Fruit fly (Drosophila melanogaster) whole organism: ENCODE results near the gene CG7352.

Experiments used
- CG8478 ChIP-seq: fragments of >200 bp; optimal IDR thresholded peaks from 2 replicates; lab custom pipeline; 2018; ENCODE audit warnings: inconsistent platforms
- Dll ChIP-seq: fragments of >200 bp; optimal IDR thresholded peaks from 2 replicates; lab custom pipeline; 2017
- EcR ChIP-seq, 2 experiments: fragments of >200 bp; optimal IDR thresholded peaks; 2 replicates each; lab custom pipeline; 2017; ENCODE audit warnings: missing biosample characterization in 2 of 2, missing genetic modification characterization in 2 of 2, missing genetic modification reagents in 2 of 2
- pan ChIP-seq: fragments of >200 bp; optimal IDR thresholded peaks from 2 replicates; lab custom pipeline; 2017
- psq ChIP-seq: fragments of >200 bp; optimal IDR thresholded peaks from 2 replicates; lab custom pipeline; 2017
- usp ChIP-seq: fragments of >200 bp; optimal IDR thresholded peaks from 2 replicates; lab custom pipeline; 2017; ENCODE audit warnings: missing biosample characterization, missing genetic modification characterization, mixed read lengths

CG7352 gene

dm6 chr3R:8316344-8317105 lies 30.9 kb upstream of the CG7352 start, which contains the start of gene Coq2:
TSS of gene Coq2 (minus strand) at chr3R:8316543.
- no peak for TF ChIP-seq Dll (lab: Kevin White, UChicago)
- TF ChIP-seq CG8478 (lab: Kevin White, UChicago), result no peak
- TF ChIP-seq pan, result no peak

DNA sequence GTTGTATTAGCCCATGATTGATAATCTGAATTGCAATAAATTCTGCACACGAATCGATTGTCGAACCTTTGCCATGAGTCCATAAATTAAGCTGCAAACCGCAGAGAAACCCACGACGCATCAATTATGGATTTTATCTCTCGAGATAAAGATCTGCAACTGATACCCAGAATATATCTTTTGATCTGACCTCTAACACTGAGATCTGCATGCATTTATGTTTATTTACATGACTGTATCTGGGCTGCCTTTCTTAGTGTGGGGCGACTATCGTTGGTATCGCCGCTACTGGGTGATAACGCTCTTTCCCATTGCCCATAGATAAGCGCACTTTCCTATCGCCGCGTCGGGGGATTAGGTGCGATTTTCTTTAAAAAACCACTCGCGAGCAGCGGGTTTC lies 30.2 kb upstream of the CG7352 start, which contains the start of gene Ctr1B:
Ctr1B (plus strand) TSS at position 398 of the 400 bp plus-strand sequence.
- TF ChIP-seq pan (no peak), psq (lab: Kevin White, UChicago) (no peak), EcR (GFP tag; optimal IDR thresholded peaks at IDR 0.05; lab: Kevin White, UChicago) (no peak), Dll (lab: Kevin White, UChicago) (no peak), usp (GFP tag; lab: Kevin White, UChicago) (no peak), CG8478 (lab: Kevin White, UChicago) (no peak)

DNA sequence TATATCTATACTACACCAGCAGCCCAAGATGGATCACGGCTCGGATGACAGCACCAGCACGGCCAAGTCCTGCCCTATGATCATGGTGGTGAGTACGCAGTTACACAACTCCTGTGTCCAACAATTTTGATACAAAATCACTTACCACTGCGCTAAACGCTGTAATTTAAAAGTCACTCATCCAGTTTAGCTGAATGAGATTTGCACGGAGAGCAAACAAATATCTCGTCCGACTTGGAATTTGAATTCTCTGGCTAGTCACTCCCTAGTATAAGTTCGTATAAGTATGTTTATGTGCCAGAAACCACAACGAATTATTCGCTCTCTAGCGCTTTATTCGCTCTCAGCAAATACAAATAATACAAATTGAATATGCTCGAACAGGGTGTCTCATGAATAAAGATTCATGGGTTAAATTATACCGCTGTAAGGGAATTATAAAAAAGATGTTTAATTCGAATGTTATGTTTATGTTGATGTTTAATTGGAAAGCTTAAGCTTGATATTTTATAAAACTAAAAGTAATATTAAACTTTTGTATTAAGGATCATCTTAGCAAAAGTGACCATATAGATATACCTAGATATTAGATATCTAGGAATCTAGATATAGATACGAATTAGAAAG lies 29.6 kb upstream of the CG7352 start:
- TF ChIP-seq pan (no peak), psq (lab: Kevin White, UChicago) (no peak), EcR (GFP tag; optimal IDR thresholded peaks at IDR 0.05; lab: Kevin White, UChicago) (no peak), Dll (lab: Kevin White, UChicago) (no peak), usp (GFP tag; lab: Kevin White, UChicago) (no peak), CG8478 (lab: Kevin White, UChicago) (no peak)

dm6 chr3R:8321447-8321846 lies 25.9 kb upstream of the CG7352 start, which contains the start of gene Or85a:
TSS of gene Or85a (plus strand) at chr3R:8321747.
- no peak for TF ChIP-seq usp (GFP tag; lab: Kevin White, UChicago)
- TF ChIP-seq EcR (GFP tag; optimal IDR thresholded peaks at IDR 0.05; lab: Kevin White, UChicago), result no peak
- no peak for TF ChIP-seq Dll (lab: Kevin White, UChicago)
- no peak for TF ChIP-seq pan
- no peak for TF ChIP-seq psq (lab: Kevin White, UChicago)
- no peak for TF ChIP-seq CG8478 (lab: Kevin White, UChicago)

DNA sequence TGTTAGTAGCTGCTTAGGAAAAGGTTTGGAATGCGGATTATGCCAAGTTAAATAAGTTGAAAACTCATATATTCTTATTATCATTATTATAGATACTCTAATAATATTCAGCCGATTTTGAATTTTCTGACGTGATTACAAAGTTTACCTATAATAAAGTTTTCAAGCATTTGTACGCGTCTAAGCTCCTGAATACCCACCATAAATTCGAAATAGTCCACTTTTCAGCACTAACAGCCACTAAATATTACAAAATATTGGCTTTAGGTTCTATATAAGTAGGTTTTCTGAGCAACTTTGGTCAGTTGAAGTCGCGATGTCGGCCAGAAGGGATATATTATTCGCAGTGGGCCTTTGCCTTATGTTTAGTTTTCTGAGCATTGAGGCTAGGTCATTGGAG lies 23.4 kb upstream of the CG7352 start, which contains the start of gene CG7443:
CG7443 (plus strand) TSS at position 301 of the 400 bp plus-strand sequence.
- TF ChIP-seq EcR (GFP tag; optimal IDR thresholded peaks at IDR 0.05; lab: Kevin White, UChicago) (no peak), CG8478 (lab: Kevin White, UChicago) (no peak), pan (no peak), usp (GFP tag; lab: Kevin White, UChicago) (no peak), psq (lab: Kevin White, UChicago) (no peak), Dll (lab: Kevin White, UChicago) (no peak)

dm6 chr3R:8326884-8327283 lies 20.5 kb upstream of the CG7352 start:
- no peak for TF ChIP-seq Dll (lab: Kevin White, UChicago)
- no peak for TF ChIP-seq EcR (GFP tag; optimal IDR thresholded peaks at IDR 0.05; lab: Kevin White, UChicago)
- TF ChIP-seq psq (lab: Kevin White, UChicago), result no peak
- TF ChIP-seq CG8478 (lab: Kevin White, UChicago), result no peak

DNA sequence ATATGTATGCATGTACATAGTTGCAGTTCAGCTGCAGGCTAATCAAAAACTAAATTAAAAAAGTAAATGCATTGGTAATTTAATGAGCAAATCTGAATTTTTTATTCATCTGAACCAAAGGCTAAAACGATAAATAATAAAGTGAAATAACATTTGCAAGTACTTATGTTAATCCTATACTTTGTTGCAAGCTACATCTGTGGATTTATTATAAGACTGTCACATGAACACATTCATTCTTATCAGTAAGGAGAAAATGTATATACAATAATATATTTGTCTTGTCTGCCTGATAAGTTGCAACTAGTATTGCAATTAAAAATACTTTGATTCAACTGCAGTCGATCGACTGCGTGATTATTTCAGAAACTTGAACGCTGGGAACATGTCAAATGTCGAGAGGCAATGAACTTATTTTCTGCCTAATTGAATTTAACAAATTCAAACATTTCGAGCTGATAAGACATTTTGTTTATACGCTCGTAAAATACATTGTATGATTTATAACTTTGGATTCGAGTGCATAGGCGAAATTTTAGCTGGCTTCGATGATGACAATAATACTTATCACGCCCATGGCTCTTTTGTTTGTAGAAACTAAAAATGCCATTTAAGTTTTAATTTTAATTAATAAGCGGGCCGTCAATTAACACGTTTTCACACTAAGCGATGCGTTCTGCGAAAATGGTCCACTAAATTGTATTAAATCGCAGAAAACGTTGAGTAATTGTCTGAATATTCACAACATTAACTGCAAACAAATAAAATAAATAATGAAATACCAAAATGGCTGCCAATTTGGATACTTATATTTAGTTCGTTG lies 19.2 kb upstream of the CG7352 start:
- TF ChIP-seq EcR (GFP tag; optimal IDR thresholded peaks at IDR 0.05; lab: Kevin White, UChicago) (no peak), usp (GFP tag; lab: Kevin White, UChicago) (no peak), pan (no peak), CG8478 (lab: Kevin White, UChicago) (no peak)

DNA sequence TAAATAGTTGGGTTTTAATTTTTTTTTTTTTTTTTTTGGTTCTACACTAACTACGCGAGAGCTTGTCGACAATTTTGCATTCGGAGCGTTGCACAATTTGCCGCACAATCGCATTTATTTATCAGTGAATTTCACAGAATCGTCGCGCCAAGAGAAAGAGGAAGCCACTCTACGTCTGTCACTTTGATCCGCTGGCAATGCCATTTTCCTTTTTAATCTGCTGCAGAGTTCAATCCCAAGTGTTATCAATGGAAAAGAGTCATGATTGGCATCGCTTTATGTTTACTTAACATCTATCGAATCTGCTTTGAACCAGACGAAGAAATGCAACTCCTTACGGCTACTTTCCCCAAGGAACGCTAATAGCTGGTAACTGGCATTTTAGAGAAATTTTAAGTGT lies 17.8 kb upstream of the CG7352 start:
- no peak for TF ChIP-seq Dll (lab: Kevin White, UChicago)
- no peak for TF ChIP-seq CG8478 (lab: Kevin White, UChicago)
- no peak for TF ChIP-seq psq (lab: Kevin White, UChicago)
- no peak for TF ChIP-seq pan

dm6 chr3R:8333768-8334470 lies 13.5 kb upstream of the CG7352 start, which contains the start of gene Poxm:
TSS of gene Poxm (minus strand) at chr3R:8333792.
- TF ChIP-seq psq (lab: Kevin White, UChicago) (no peak), EcR (GFP tag; optimal IDR thresholded peaks at IDR 0.05; lab: Kevin White, UChicago) (no peak), pan (no peak), CG8478 (lab: Kevin White, UChicago) (peak; percentile 58)

dm6 chr3R:8334471-8334783 lies 13.0 kb upstream of the CG7352 start:
- no peak for TF ChIP-seq psq (lab: Kevin White, UChicago)

- no peak for TF ChIP-seq psq (lab: Kevin White, UChicago)
- TF ChIP-seq CG8478 (lab: Kevin White, UChicago), result no peak
- no peak for TF ChIP-seq pan
- TF ChIP-seq usp (GFP tag; lab: Kevin White, UChicago), result no peak
- no peak for TF ChIP-seq EcR (GFP tag; optimal IDR thresholded peaks at IDR 0.05; lab: Kevin White, UChicago)
- TF ChIP-seq Dll (lab: Kevin White, UChicago), result no peak
Observed at dm6 chr3R:8334982-8335381, 12.4 kb upstream of the CG7352 start.
